Worm (Caenorhabditis elegans) whole organism, early embryonic: ENCODE results near the gene cbs-1.

Experiments used
- F13C5.2 ChIP-seq: sonication (generic microtip); optimal IDR thresholded peaks from 2 replicates; lab custom pipeline; 2017; ENCODE audit warnings: mild to moderate bottlenecking, missing genetic modification characterization, inconsistent platforms, missing compliant biosample characterization
- aly-1 ChIP-seq: sonication (generic microtip); optimal IDR thresholded peaks from 2 replicates; lab custom pipeline; 2016; ENCODE audit warnings: missing genetic modification characterization, missing compliant biosample characterization
- ama-1 ChIP-seq: fragments of 150-350 bp; optimal IDR thresholded peaks from 2 replicates; lab custom pipeline; 2014
- ceh-36 ChIP-seq: sonication (generic microtip); optimal IDR thresholded peaks from 2 replicates; lab custom pipeline; 2016; ENCODE audit warnings: missing genetic modification characterization, inconsistent platforms, missing compliant biosample characterization
- flt-1 ChIP-seq: fragments of 200-800 bp; sonication (Bioruptor generic); IDR thresholded peaks from 2 replicates; pipeline ENCODE4 v1.3.6; 2022; ENCODE audit warnings: missing genetic modification characterization, missing compliant biosample characterization
- hnd-1 ChIP-seq: sonication (generic microtip); optimal IDR thresholded peaks from 2 replicates; lab custom pipeline; 2016; ENCODE audit warnings: missing genetic modification characterization, missing compliant biosample characterization
- pes-1 ChIP-seq: fragments of 200-800 bp; sonication (Bioruptor generic); IDR thresholded peaks from 2 replicates; pipeline ENCODE4 v1.3.6; 2022; ENCODE audit warnings: missing genetic modification reagents, missing genetic modification characterization, missing compliant biosample characterization
- tra-4 ChIP-seq: sonication (generic microtip); optimal IDR thresholded peaks from 2 replicates; lab custom pipeline; 2017; ENCODE audit warnings: missing genetic modification characterization, missing compliant biosample characterization

ce11 chrX:10092864-10093263 lies 38.8 kb downstream of the cbs-1 start, which contains the start of gene flp-3:
- no peak for TF ChIP-seq ceh-36 (tag; lab: Kevin White, UChicago)
- TF ChIP-seq aly-1 (tag; lab: Kevin White, UChicago): no peak
- no peak for TF ChIP-seq hnd-1
- TF ChIP-seq tra-4 (tag; lab: Kevin White, UChicago): no peak
- no peak for TF ChIP-seq ama-1 (lab: Kevin White, UChicago)
- TF ChIP-seq pes-1 (GFP tag; lab: Robert Waterston, UW): no peak
- TF ChIP-seq F13C5.2: no peak
- no peak for TF ChIP-seq flt-1 (GFP tag; lab: Robert Waterston, UW)
